Worm (Caenorhabditis elegans) whole organism, late embryonic: ENCODE data around the gene emb-1.

Experiments used
- F13H6.1 ChIP-seq: sonication (generic microtip); optimal IDR thresholded peaks from 2 replicates; lab custom pipeline; 2016; ENCODE audit warnings: missing genetic modification characterization, missing compliant biosample characterization
- ceh-18 ChIP-seq: sonication (generic microtip); optimal IDR thresholded peaks from 2 replicates; lab custom pipeline; 2016; ENCODE audit warnings: missing genetic modification characterization, missing compliant biosample characterization
- ceh-45 ChIP-seq: fragments of 200-800 bp; sonication (Bioruptor generic); IDR thresholded peaks from 2 replicates; pipeline ENCODE4 v1.3.6; 2022; ENCODE audit warnings: missing genetic modification reagents, missing genetic modification characterization, missing compliant biosample characterization
- dmd-4 ChIP-seq: sonication (generic microtip); optimal IDR thresholded peaks from 2 replicates; lab custom pipeline; 2016; ENCODE audit warnings: borderline replicate concordance, missing genetic modification characterization, missing compliant biosample characterization
- gmeb-2 ChIP-seq: sonication (generic microtip); optimal IDR thresholded peaks from 2 replicates; lab custom pipeline; 2016; ENCODE audit warnings: missing genetic modification characterization, inconsistent platforms, missing compliant biosample characterization
- pros-1 ChIP-seq: fragments of 150-350 bp; optimal IDR thresholded peaks from 2 replicates; lab custom pipeline; 2014; ENCODE audit warnings: missing biosample characterization, missing genetic modification reagents, missing genetic modification characterization
- sox-4 ChIP-seq: sonication (generic microtip); optimal IDR thresholded peaks from 2 replicates; lab custom pipeline; 2017; ENCODE audit warnings: mild to moderate bottlenecking, missing genetic modification characterization, inconsistent platforms, missing compliant biosample characterization
- unc-55 ChIP-seq: sonication (generic microtip); optimal IDR thresholded peaks from 2 replicates; lab custom pipeline; 2017; ENCODE audit warnings: missing biosample characterization, missing genetic modification reagents, missing genetic modification characterization

- TF ChIP-seq ceh-45: no peak
- no peak for TF ChIP-seq pros-1
- no peak for TF ChIP-seq F13H6.1
- TF ChIP-seq ceh-18 (tag; lab: Kevin White, UChicago): no peak
- TF ChIP-seq sox-4: no peak
- TF ChIP-seq gmeb-2 (tag; lab: Kevin White, UChicago): no peak
- no peak for TF ChIP-seq unc-55
- no peak for TF ChIP-seq dmd-4 (tag; lab: Kevin White, UChicago)
Measured at ce11 chrIII:5158674-5159073, 14.6 kb upstream of the emb-1 start, which contains the start of gene oxy-4.
